Fruit fly (Drosophila melanogaster) whole organism, embryonic: ENCODE results near the gene Zdhhc8.

Experiments
- CG1024 ChIP-seq: fragments of 200-800 bp; sonication (Bioruptor generic); IDR thresholded peaks from 2 replicates; pipeline ENCODE4 v1.3.6; 2022; ENCODE audit warnings: missing biosample characterization, missing genetic modification characterization
- CG11504 ChIP-seq: fragments of 200-800 bp; sonication (Bioruptor generic); optimal IDR thresholded peaks from 3 replicates; lab custom pipeline; 2019; ENCODE audit warnings: missing biosample characterization, mild to moderate bottlenecking, missing genetic modification characterization, moderate library complexity
- CG17612 ChIP-seq: fragments of 200-800 bp; sonication (Bioruptor generic); IDR thresholded peaks from 2 replicates; pipeline ENCODE4 v1.3.6; 2022; ENCODE audit warnings: missing biosample characterization, missing genetic modification characterization
- CG1792 ChIP-seq: fragments of 200-800 bp; sonication (Bioruptor generic); optimal IDR thresholded peaks from 2 replicates; lab custom pipeline; 2016; ENCODE audit warnings: missing biosample characterization, missing genetic modification characterization
- CG31388 ChIP-seq: fragments of 200-800 bp; sonication (Bioruptor generic); optimal IDR thresholded peaks from 2 replicates; lab custom pipeline; 2016; ENCODE audit warnings: missing biosample characterization, missing genetic modification characterization
- CG6272 ChIP-seq: fragments of 200-800 bp; sonication (Bioruptor generic); IDR thresholded peaks from 2 replicates; pipeline ENCODE4 v1.3.6; 2022; ENCODE audit warnings: missing biosample characterization, missing genetic modification characterization
- CG7745 ChIP-seq: fragments of 200-800 bp; sonication (Bioruptor generic); optimal IDR thresholded peaks from 2 replicates; lab custom pipeline; 2018; ENCODE audit warnings: missing biosample characterization, mild to moderate bottlenecking, missing genetic modification characterization, moderate library complexity
- MBD-R2 ChIP-seq: fragments of 200-800 bp; sonication (Bioruptor generic); IDR thresholded peaks from 2 replicates; pipeline ENCODE4 v1.3.6; 2022; ENCODE audit warnings: missing biosample characterization, missing genetic modification characterization
- NFAT ChIP-seq: fragments of 200-800 bp; sonication (Bioruptor generic); IDR thresholded peaks from 2 replicates; pipeline ENCODE4 v1.3.6; 2022; ENCODE audit warnings: missing biosample characterization, missing genetic modification characterization
- cato ChIP-seq: fragments of 200-800 bp; sonication (Bioruptor generic); optimal IDR thresholded peaks from 2 replicates; lab custom pipeline; 2016; ENCODE audit warnings: missing biosample characterization, missing genetic modification characterization, borderline replicate concordance
- ranshi ChIP-seq: fragments of 200-800 bp; sonication (Bioruptor generic); IDR thresholded peaks from 2 replicates; pipeline ENCODE4 v1.3.6; 2022; ENCODE audit warnings: missing biosample characterization, missing genetic modification characterization
- zfh2 ChIP-seq: fragments of 200-800 bp; sonication (Bioruptor generic); optimal IDR thresholded peaks from 2 replicates; lab custom pipeline; 2016; ENCODE audit warnings: missing biosample characterization, missing genetic modification characterization

dm6 chrX:9394358-9394757 is 38.3 kb upstream of the Zdhhc8 start:
- TF ChIP-seq CG1024 (GFP tag; lab: Robert Waterston, UW) (no peak), CG1792 (no peak), cato (no peak), CG11504 (tag; lab: Kevin White, UChicago) (no peak), CG7745 (tag; lab: Kevin White, UChicago) (no peak), MBD-R2 (GFP tag; lab: Robert Waterston, UW) (no peak), CG6272 (no peak), CG17612 (no peak), zfh2 (GFP tag; lab: Kevin White, UChicago) (no peak), NFAT (no peak), ranshi (GFP tag; lab: Robert Waterston, UW) (no peak), CG31388 (no peak)
